Worm (Caenorhabditis elegans) whole organism, L1 larva: Measurements from ENCODE around the gene F38A5.22.

ENCODE experiments used
- dpl-1 ChIP-seq, 3 experiments: fragments of 150-350 bp in 2 of 3; sonication (generic microtip) in 1 of 3; optimal IDR thresholded peaks; 2 replicates each; lab custom pipeline; 2014 to 2017; ENCODE audit warnings: missing biosample characterization in 3 of 3, missing genetic modification characterization in 3 of 3, missing genetic modification reagents in 3 of 3
- fkh-4 ChIP-seq: sonication (generic microtip); optimal IDR thresholded peaks from 2 replicates; lab custom pipeline; 2016; ENCODE audit warnings: missing compliant biosample characterization, missing genetic modification characterization, borderline replicate concordance
- nhr-11 ChIP-seq: fragments of 150-350 bp; optimal IDR thresholded peaks from 2 replicates; lab custom pipeline; 2014; ENCODE audit warnings: missing biosample characterization, missing genetic modification characterization
- nhr-76 ChIP-seq: sonication (generic microtip); optimal IDR thresholded peaks from 2 replicates; lab custom pipeline; 2017; ENCODE audit warnings: missing biosample characterization, missing genetic modification characterization

ce11 chrIV:6634789-6635188, 39.0 kb upstream of the F38A5.22 start, which contains the start of gene metl-13:
- TF ChIP-seq fkh-4 (tag; lab: Kevin White, UChicago) (no peak), dpl-1 (GFP tag; optimal IDR thresholded peaks at IDR 0.05; lab: Kevin White, UChicago) (no peak), nhr-11 (tag; lab: Kevin White, UChicago) (no peak), nhr-76 (tag; lab: Kevin White, UChicago) (no peak)
